Fruit fly (Drosophila melanogaster) whole organism, embryonic: Measurements from ENCODE around the gene CG3679.

Source experiments
- Atf3 ChIP-seq: fragments of 200-800 bp; sonication (Bioruptor generic); optimal IDR thresholded peaks from 3 replicates; lab custom pipeline; 2016; ENCODE audit warnings: missing biosample characterization, missing genetic modification characterization
- Atf6 ChIP-seq: fragments of 200-800 bp; sonication (Bioruptor generic); IDR thresholded peaks from 2 replicates; pipeline ENCODE4 v1.3.6; 2022; ENCODE audit warnings: missing biosample characterization, missing genetic modification characterization
- Bgb ChIP-seq: fragments of 200-800 bp; sonication (Bioruptor generic); IDR thresholded peaks from 2 replicates; pipeline ENCODE4 v1.3.6; 2022; ENCODE audit warnings: missing biosample characterization, missing genetic modification characterization; ENCODE audit not compliant: partially characterized antibody
- CG10543 ChIP-seq: fragments of 200-800 bp; sonication (Bioruptor generic); optimal IDR thresholded peaks from 3 replicates; lab custom pipeline; 2017; ENCODE audit warnings: missing biosample characterization, mild to moderate bottlenecking, missing genetic modification characterization, moderate library complexity
- CG10565 ChIP-seq: fragments of 200-800 bp; sonication (Bioruptor generic); optimal IDR thresholded peaks from 3 replicates; lab custom pipeline; 2016; ENCODE audit warnings: missing biosample characterization, mild to moderate bottlenecking, missing genetic modification characterization
- CG10979 ChIP-seq: fragments of 200-800 bp; sonication (Bioruptor generic); optimal IDR thresholded peaks from 2 replicates; lab custom pipeline; 2018; ENCODE audit warnings: missing biosample characterization, mild to moderate bottlenecking, missing genetic modification characterization, moderate library complexity
- CG11456 ChIP-seq: fragments of 200-800 bp; sonication (Bioruptor generic); IDR thresholded peaks from 3 replicates; pipeline ENCODE4 v1.3.6; 2022; ENCODE audit warnings: missing biosample characterization, missing genetic modification characterization
- CG15479 ChIP-seq: fragments of 200-800 bp; sonication (Bioruptor generic); optimal IDR thresholded peaks from 3 replicates; lab custom pipeline; 2019; ENCODE audit warnings: missing biosample characterization, mild to moderate bottlenecking, missing genetic modification characterization, moderate library complexity
- CG16813 ChIP-seq: fragments of 200-800 bp; sonication (Bioruptor generic); IDR thresholded peaks from 3 replicates; pipeline ENCODE4 v1.3.6; 2022; ENCODE audit warnings: missing biosample characterization, missing genetic modification characterization; ENCODE audit not compliant: partially characterized antibody
- CG2199 ChIP-seq: fragments of 200-800 bp; sonication (Bioruptor generic); IDR thresholded peaks from 3 replicates; pipeline ENCODE4 v1.3.6; 2022; ENCODE audit warnings: missing biosample characterization, missing genetic modification characterization
- CG3065 ChIP-seq: fragments of 200-800 bp; sonication (Bioruptor generic); optimal IDR thresholded peaks from 2 replicates; lab custom pipeline; 2016; ENCODE audit warnings: missing biosample characterization, missing genetic modification characterization
- CG3726 ChIP-seq: fragments of 200-800 bp; sonication (Bioruptor generic); IDR thresholded peaks from 3 replicates; pipeline ENCODE4, ENCODE4 v1.3.6; 2022; ENCODE audit warnings: missing biosample characterization, missing genetic modification characterization
- CG4424 ChIP-seq: fragments of 200-800 bp; sonication (Bioruptor generic); optimal IDR thresholded peaks from 3 replicates; lab custom pipeline; 2016; ENCODE audit warnings: missing biosample characterization, missing genetic modification characterization
- CG4730 ChIP-seq: fragments of 200-800 bp; sonication (Bioruptor generic); IDR thresholded peaks from 2 replicates; pipeline ENCODE4 v1.3.6; 2022; ENCODE audit warnings: missing biosample characterization, missing genetic modification characterization
- CG6272 ChIP-seq: fragments of 200-800 bp; sonication (Bioruptor generic); IDR thresholded peaks from 2 replicates; pipeline ENCODE4 v1.3.6; 2022; ENCODE audit warnings: missing biosample characterization, missing genetic modification characterization
- CG6854 ChIP-seq: fragments of 200-800 bp; sonication (Bioruptor generic); optimal IDR thresholded peaks from 3 replicates; lab custom pipeline; 2017; ENCODE audit warnings: missing biosample characterization, mild to moderate bottlenecking, missing genetic modification characterization
- CG7357 ChIP-seq: fragments of 200-800 bp; sonication (Bioruptor generic); IDR thresholded peaks from 3 replicates; pipeline ENCODE4 v1.3.6; 2022; ENCODE audit warnings: missing biosample characterization, missing genetic modification characterization
- CG9215 ChIP-seq: fragments of 200-800 bp; sonication (Bioruptor generic); IDR thresholded peaks from 2 replicates; pipeline ENCODE4 v1.3.6; 2022; ENCODE audit warnings: missing biosample characterization, missing genetic modification characterization
- Camta ChIP-seq: fragments of 200-800 bp; sonication (Bioruptor generic); optimal IDR thresholded peaks from 2 replicates; lab custom pipeline; 2016; ENCODE audit warnings: missing biosample characterization, missing genetic modification characterization
- CrebB ChIP-seq: fragments of 200-800 bp; sonication (Bioruptor generic); optimal IDR thresholded peaks from 3 replicates; lab custom pipeline; 2018; ENCODE audit warnings: missing biosample characterization, mild to moderate bottlenecking, missing genetic modification characterization
- D19A ChIP-seq: fragments of 200-800 bp; optimal IDR thresholded peaks from 3 replicates; lab custom pipeline; 2019; ENCODE audit warnings: missing biosample characterization, mild to moderate bottlenecking, missing genetic modification characterization, moderate library complexity
- Deaf1 ChIP-seq: fragments of 200-800 bp; optimal IDR thresholded peaks from 3 replicates; lab custom pipeline; 2019; ENCODE audit warnings: missing biosample characterization, mild to moderate bottlenecking, missing genetic modification characterization, moderate library complexity
- Ets65A ChIP-seq: fragments of 200-800 bp; sonication (Bioruptor generic); peaks from one replicate; lab custom pipeline; 2016; ENCODE audit warnings: missing biosample characterization, missing genetic modification characterization
- Ets97D ChIP-seq: fragments of 200-800 bp; sonication (Bioruptor generic); optimal IDR thresholded peaks from 3 replicates; lab custom pipeline; 2016; ENCODE audit warnings: missing biosample characterization, missing genetic modification characterization
- H15 ChIP-seq: fragments of 200-800 bp; sonication (Bioruptor generic); IDR thresholded peaks from 3 replicates; pipeline ENCODE4 v1.3.6; 2022; ENCODE audit warnings: missing biosample characterization, missing genetic modification characterization
- Hand ChIP-seq: fragments of 200-800 bp; sonication (Bioruptor generic); optimal IDR thresholded peaks from 2 replicates; lab custom pipeline; 2017; ENCODE audit warnings: mild to moderate bottlenecking, missing biosample characterization, missing genetic modification reagents, missing genetic modification characterization
- Hr78 ChIP-seq, 2 experiments: fragments of 200-800 bp in 1 of 2; fragments of >200 bp in 1 of 2; sonication (Bioruptor generic) in 1 of 2; optimal IDR thresholded peaks; 2 replicates each; lab custom pipeline; 2017 to 2019; ENCODE audit warnings: missing biosample characterization in 2 of 2, missing genetic modification characterization in 2 of 2, mild to moderate bottlenecking in 1 of 2, moderate library complexity in 1 of 2
- Lpt ChIP-seq: fragments of >200 bp; optimal IDR thresholded peaks from 2 replicates; lab custom pipeline; 2018; ENCODE audit warnings: missing biosample characterization, missing genetic modification characterization
- NC2β ChIP-seq: fragments of 200-800 bp; sonication (Bioruptor generic); optimal IDR thresholded peaks from 2 replicates; lab custom pipeline; 2016; ENCODE audit warnings: missing biosample characterization, missing genetic modification characterization
- NFAT ChIP-seq: fragments of 200-800 bp; sonication (Bioruptor generic); IDR thresholded peaks from 2 replicates; pipeline ENCODE4 v1.3.6; 2022; ENCODE audit warnings: missing biosample characterization, missing genetic modification characterization
- Oli ChIP-seq: fragments of 200-800 bp; sonication (Bioruptor generic); optimal IDR thresholded peaks from 2 replicates; lab custom pipeline; 2018; ENCODE audit warnings: missing biosample characterization, mild to moderate bottlenecking, missing genetic modification characterization, moderate library complexity
- YL-1 ChIP-seq: fragments of 200-800 bp; sonication (Bioruptor generic); optimal IDR thresholded peaks from 3 replicates; lab custom pipeline; 2017; ENCODE audit warnings: missing biosample characterization, mild to moderate bottlenecking, missing genetic modification characterization
- ems ChIP-seq: fragments of 200-800 bp; sonication (Bioruptor generic); optimal IDR thresholded peaks from 3 replicates; lab custom pipeline; 2016; ENCODE audit warnings: missing biosample characterization, missing genetic modification characterization
- fd102C ChIP-seq: fragments of 200-800 bp; sonication (Bioruptor generic); optimal IDR thresholded peaks from 2 replicates; lab custom pipeline; 2018; ENCODE audit warnings: missing biosample characterization, mild to moderate bottlenecking, missing genetic modification characterization, moderate library complexity
- fd96Cb ChIP-seq: fragments of 200-800 bp; sonication (Bioruptor generic); optimal IDR thresholded peaks from 2 replicates; lab custom pipeline; 2018; ENCODE audit warnings: missing biosample characterization, mild to moderate bottlenecking, missing genetic modification characterization, moderate library complexity
- fu2 ChIP-seq: fragments of 200-800 bp; sonication (Bioruptor generic); optimal IDR thresholded peaks from 2 replicates; lab custom pipeline; 2016; ENCODE audit warnings: missing biosample characterization, missing genetic modification characterization
- gce ChIP-seq: fragments of 200-800 bp; sonication (Bioruptor generic); IDR thresholded peaks from 3 replicates; pipeline ENCODE4 v1.3.6; 2022; ENCODE audit warnings: missing biosample characterization, missing genetic modification characterization
- hbn ChIP-seq: fragments of 200-800 bp; sonication (Bioruptor generic); IDR thresholded peaks from 2 replicates; pipeline ENCODE4 v1.3.6; 2022; ENCODE audit warnings: missing biosample characterization, missing genetic modification characterization; ENCODE audit not compliant: partially characterized antibody
- kay ChIP-seq: fragments of 200-800 bp; sonication (Bioruptor generic); optimal IDR thresholded peaks from 2 replicates; lab custom pipeline; 2016; ENCODE audit warnings: missing biosample characterization, missing genetic modification characterization
- lov ChIP-seq, 2 experiments: fragments of 200-800 bp in 1 of 2; fragments of >200 bp in 1 of 2; sonication (Bioruptor generic) in 1 of 2; IDR thresholded peaks in 1 of 2; optimal IDR thresholded peaks in 1 of 2; 2 replicates in 1 of 2; 3 replicates in 1 of 2; pipeline versions ENCODE4 v1.3.6 to Lab custom; 2017 to 2022; ENCODE audit warnings: missing biosample characterization in 1 of 2, missing genetic modification characterization in 1 of 2
- nerfin-1 ChIP-seq: fragments of 200-800 bp; sonication (Bioruptor generic); optimal IDR thresholded peaks from 3 replicates; lab custom pipeline; 2019; ENCODE audit warnings: missing biosample characterization, mild to moderate bottlenecking, missing genetic modification characterization, moderate library complexity
- phol ChIP-seq: fragments of 200-800 bp; sonication (Bioruptor generic); optimal IDR thresholded peaks from 3 replicates; lab custom pipeline; 2018; ENCODE audit warnings: missing biosample characterization, mild to moderate bottlenecking, missing genetic modification characterization, moderate library complexity
- sens ChIP-seq: fragments of 200-800 bp; sonication (Bioruptor generic); peaks from one replicate; lab custom pipeline; 2016; ENCODE audit warnings: missing biosample characterization, missing genetic modification characterization
- sob ChIP-seq: fragments of 200-800 bp; sonication (Bioruptor generic); IDR thresholded peaks from 2 replicates; pipeline ENCODE4 v1.3.6; 2022; ENCODE audit warnings: missing biosample characterization, missing genetic modification characterization
- sr ChIP-seq: fragments of 200-800 bp; sonication (Bioruptor generic); IDR thresholded peaks from 3 replicates; pipeline ENCODE4 v1.3.6; 2022; ENCODE audit warnings: missing biosample characterization, missing genetic modification characterization
- tap ChIP-seq: fragments of 200-800 bp; optimal IDR thresholded peaks from 3 replicates; lab custom pipeline; 2019; ENCODE audit warnings: missing biosample characterization, mild to moderate bottlenecking, missing genetic modification characterization, moderate library complexity
- tgo ChIP-seq: fragments of 200-800 bp; sonication (Bioruptor generic); IDR thresholded peaks from 3 replicates; pipeline ENCODE4 v1.3.6; 2022; ENCODE audit warnings: missing biosample characterization, missing genetic modification characterization
- toy ChIP-seq: fragments of 200-800 bp; sonication (Bioruptor generic); IDR thresholded peaks from 2 replicates; pipeline ENCODE4 v1.3.6; 2022; ENCODE audit warnings: missing biosample characterization, missing genetic modification characterization
- z ChIP-seq: fragments of 200-800 bp; sonication (Bioruptor generic); IDR thresholded peaks from 3 replicates; pipeline ENCODE4 v1.3.6; 2022; ENCODE audit warnings: missing biosample characterization, missing genetic modification characterization
- zen ChIP-seq: fragments of 200-800 bp; sonication (Bioruptor generic); optimal IDR thresholded peaks from 3 replicates; lab custom pipeline; 2018; ENCODE audit warnings: missing biosample characterization, mild to moderate bottlenecking, missing genetic modification characterization, moderate library complexity
- zen2 ChIP-seq: fragments of 200-800 bp; sonication (Bioruptor generic); IDR thresholded peaks from 3 replicates; pipeline ENCODE4 v1.3.6; 2022; ENCODE audit warnings: missing biosample characterization, missing genetic modification characterization; ENCODE audit not compliant: partially characterized antibody

Gene CG3679

dm6 chrX:16278783-16279182, 24.9 kb upstream of the CG3679 start (continued):
- no peak for TF ChIP-seq Bgb (GFP tag; lab: Robert Waterston, UW)
- TF ChIP-seq nerfin-1 (tag; lab: Kevin White, UChicago): peak; percentile 82
- TF ChIP-seq Ets65A (GFP tag; lab: Kevin White, UChicago): peak; percentile 85
- peak; percentile 51 for TF ChIP-seq CG9215
- TF ChIP-seq tap (tag; lab: Kevin White, UChicago): peak; percentile 83
- no peak for TF ChIP-seq Lpt
- peak; percentile 85 for TF ChIP-seq phol (tag; lab: Kevin White, UChicago)
- peak; percentile 68 for TF ChIP-seq CG4730
- no peak for TF ChIP-seq CG15479
- peak; percentile 59; the same call in 1 of the 2 replicates for TF ChIP-seq sob (GFP tag; lab: Robert Waterston, UW)
- TF ChIP-seq Atf3: peak; percentile 3
- peak; percentile 74; the same call in 2 of the 3 replicates for TF ChIP-seq CG2199
- peak; percentile 79 for TF ChIP-seq zen (tag; lab: Kevin White, UChicago)
- TF ChIP-seq sr: peak; percentile 66
- TF ChIP-seq CG7357 (GFP tag; lab: Robert Waterston, UW): peak; percentile 68; the same call in 2 of the 3 replicates
- peak; percentile 64 for TF ChIP-seq Atf6
- no peak for TF ChIP-seq Camta (GFP tag; lab: Kevin White, UChicago)
- peak; percentile 86 for TF ChIP-seq Oli (tag; lab: Kevin White, UChicago)
- peak; percentile 46 for TF ChIP-seq ems (GFP tag; lab: Kevin White, UChicago)
- peak; percentile 78 for TF ChIP-seq CrebB (tag; lab: Kevin White, UChicago)
- no peak for TF ChIP-seq CG3065 (GFP tag; lab: Kevin White, UChicago)
- TF ChIP-seq CG16813 (GFP tag; lab: Robert Waterston, UW): no peak
- no peak for TF ChIP-seq kay (GFP tag; lab: Kevin White, UChicago)
- peak; percentile 80 for TF ChIP-seq fd96Cb (tag; lab: Kevin White, UChicago)
- TF ChIP-seq CG4424 (GFP tag; lab: Kevin White, UChicago): peak; percentile 81
- TF ChIP-seq fu2 (GFP tag; lab: Kevin White, UChicago): no peak
- TF ChIP-seq YL-1 (GFP tag; lab: Kevin White, UChicago): peak; percentile 51
- TF ChIP-seq CG10979: peak; percentile 91
- TF ChIP-seq tgo (GFP tag; lab: Robert Waterston, UW): peak; percentile 77
- peak; percentile 84 for TF ChIP-seq gce (GFP tag; lab: Robert Waterston, UW)
- peak; percentile 30 for TF ChIP-seq Deaf1 (tag; lab: Kevin White, UChicago)
- TF ChIP-seq CG6272 (GFP tag; lab: Robert Waterston, UW): peak; percentile 46
- TF ChIP-seq Ets97D (GFP tag; lab: Kevin White, UChicago): no peak
- no peak for TF ChIP-seq CG10565 (GFP tag; lab: Kevin White, UChicago)
- TF ChIP-seq CG10543 (GFP tag; lab: Kevin White, UChicago): peak; percentile 87
- no peak for TF ChIP-seq zen2 (GFP tag; lab: Robert Waterston, UW)
- peak; percentile 67; the same call in 2 of the 3 replicates for TF ChIP-seq H15 (GFP tag; lab: Robert Waterston, UW)
- TF ChIP-seq sens (GFP tag; lab: Kevin White, UChicago): peak; percentile 87
- TF ChIP-seq CG11456 (GFP tag; lab: Robert Waterston, UW): peak; percentile 80
- peak; percentile 42 for TF ChIP-seq NC2β (GFP tag; lab: Kevin White, UChicago)
- peak; percentile 59 for TF ChIP-seq NFAT (GFP tag; lab: Robert Waterston, UW)
- no peak for TF ChIP-seq Hr78 (GFP tag; optimal IDR thresholded peaks at IDR 0.05; lab: Kevin White, UChicago)
- peak; percentile 86 for TF ChIP-seq D19A (tag; lab: Kevin White, UChicago)
- TF ChIP-seq z (GFP tag; lab: Robert Waterston, UW): no peak
- peak; percentile 79 for TF ChIP-seq fd102C (GFP tag; lab: Kevin White, UChicago)
- TF ChIP-seq toy (GFP tag; lab: Robert Waterston, UW): peak; percentile 50; the same call in 1 of the 2 replicates
- TF ChIP-seq Hand (GFP tag; lab: Kevin White, UChicago): peak; percentile 81
- no peak for TF ChIP-seq lov (optimal IDR thresholded peaks at IDR 0.05; lab: Kevin White, UChicago)
- TF ChIP-seq lov (GFP tag; IDR thresholded peaks at IDR 0.05; lab: Robert Waterston, UW): peak; percentile 56; the same call in 1 of the 3 replicates
- TF ChIP-seq CG3726 (GFP tag; lab: Robert Waterston, UW): peak; percentile 69; the same call in 2 of the 3 replicates
- TF ChIP-seq hbn (GFP tag; lab: Robert Waterston, UW): no peak
- peak; percentile 79 for TF ChIP-seq CG6854 (GFP tag; lab: Kevin White, UChicago)
